Fruit fly (Drosophila melanogaster): ENCODE results near the gene CG1965.

CG1965 gene

dm6 chr3R:7086377-7087200 lies 19.4 kb downstream of the CG1965 start, which contains the start of gene alphaTub84B (continued):
- TF ChIP-seq Eip75B (GFP tag; optimal IDR thresholded peaks at IDR 0.05) (peak; percentile 71), Blimp-1 (GFP tag; optimal IDR thresholded peaks at IDR 0.05) (no peak), vri (GFP tag; optimal IDR thresholded peaks at IDR 0.05) (peak; percentile 87), CG8319 (GFP tag; optimal IDR thresholded peaks at IDR 0.05) (peak; percentile 19), eg (GFP tag; IDR thresholded peaks at IDR 0.05) (peak; percentile 72; the same call in 2 of the 3 replicates), Hr38 (GFP tag; optimal IDR thresholded peaks at IDR 0.05) (no peak), CG6854 (GFP tag; optimal IDR thresholded peaks at IDR 0.05) (peak; percentile 75), cyc (GFP tag; optimal IDR thresholded peaks at IDR 0.05) (no peak), Sox15 (GFP tag; optimal IDR thresholded peaks at IDR 0.05) (no peak), dac (GFP tag; optimal IDR thresholded peaks at IDR 0.05) (no peak)

dm6 chr3R:7087201-7087505 lies 20.0 kb downstream of the CG1965 start:
- TF ChIP-seq Hr38 (GFP tag; optimal IDR thresholded peaks at IDR 0.05): no peak
- TF ChIP-seq Eip93F (GFP tag; optimal IDR thresholded peaks at IDR 0.05): no peak
- TF ChIP-seq CG11294 (GFP tag; IDR thresholded peaks at IDR 0.05): no peak
- TF ChIP-seq fkh (GFP tag; optimal IDR thresholded peaks at IDR 0.05): no peak

dm6 chr3R:7087904-7088303 lies 20.7 kb downstream of the CG1965 start:
- TF ChIP-seq CG11294 (GFP tag; IDR thresholded peaks at IDR 0.05) (no peak), CG6163 (GFP tag; IDR thresholded peaks at IDR 0.05) (no peak), svp (GFP tag) (peak; percentile 79), fd59A (GFP tag; optimal IDR thresholded peaks at IDR 0.05) (no peak), dsx (GFP tag; optimal IDR thresholded peaks at IDR 0.05; ENCODE audit: poor library complexity, severe bottlenecking) (no peak)

dm6 chr3R:7088837-7089361 lies 21.7 kb downstream of the CG1965 start:
- TF ChIP-seq Ets96B (tag; optimal IDR thresholded peaks at IDR 0.05) (no peak), CG3919 (GFP tag; optimal IDR thresholded peaks at IDR 0.05) (no peak), Lpt (GFP tag; optimal IDR thresholded peaks at IDR 0.05) (peak; percentile 21), CG9139 (GFP tag; optimal IDR thresholded peaks at IDR 0.05) (no peak), dsx (GFP tag; optimal IDR thresholded peaks at IDR 0.05; ENCODE audit: poor library complexity, severe bottlenecking) (no peak), spab (GFP tag; optimal IDR thresholded peaks at IDR 0.05) (no peak), CG32006 (GFP tag; optimal IDR thresholded peaks at IDR 0.05) (no peak), achi (GFP tag; optimal IDR thresholded peaks at IDR 0.05) (no peak), Eip78C (GFP tag) (peak; percentile 58), CG8632 (GFP tag; optimal IDR thresholded peaks at IDR 0.05) (no peak), CG11294 (GFP tag; IDR thresholded peaks at IDR 0.05) (no peak), ss (GFP tag; optimal IDR thresholded peaks at IDR 0.05) (peak; percentile 3 to 87), cyc (GFP tag; optimal IDR thresholded peaks at IDR 0.05) (no peak), CG6163 (GFP tag; IDR thresholded peaks at IDR 0.05) (no peak), eg (GFP tag; IDR thresholded peaks at IDR 0.05) (peak; percentile 47; the same call in 2 of the 3 replicates), CG8119 (GFP tag; IDR thresholded peaks at IDR 0.05) (0 out of 3 replicates have a peak, but pooled peaks have one; percentile 12), CG16779 (tag; optimal IDR thresholded peaks at IDR 0.05) (no peak), CG8319 (GFP tag; optimal IDR thresholded peaks at IDR 0.05) (no peak), CG11762 (GFP tag; optimal IDR thresholded peaks at IDR 0.05; ENCODE audit: insufficient read depth) (no peak), CG15336 (GFP tag; IDR thresholded peaks at IDR 0.05) (peak; percentile 5; the same call in 1 of the 2 replicates), svp (GFP tag) (peak; percentile 57)

Measured in whole organism, prepupa.